Fruit fly (Drosophila melanogaster): Measurements from ENCODE around the gene CG3527.

Gene CG3527

DNA sequence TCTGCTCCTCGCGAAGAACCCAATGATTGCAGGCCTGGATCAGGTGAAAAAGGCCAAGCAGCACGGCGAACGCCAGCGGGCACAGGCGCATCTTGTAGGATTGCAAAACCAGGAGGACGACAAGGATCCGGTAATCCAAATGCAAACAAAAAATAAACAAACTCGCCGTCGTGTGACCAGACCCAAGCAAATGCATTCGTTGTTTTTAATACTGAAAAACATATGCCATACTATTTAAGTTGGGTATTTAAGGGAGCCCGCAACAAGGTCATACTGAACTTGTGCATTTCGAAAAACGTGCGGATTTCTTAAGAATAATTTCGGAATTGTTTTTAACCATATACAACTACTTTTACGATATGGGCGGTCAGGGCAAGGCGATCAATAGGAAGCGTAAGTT lies at the start of gene CG3527, which contains the start of gene CG11436:
Gene CG3527 (plus strand): TSS at position 257 of the 400 bp plus-strand sequence.
Gene CG11436 (minus strand): TSS at position 162 of the 400 bp plus-strand sequence.
- TF ChIP-seq Mnt (GFP tag; optimal IDR thresholded peaks at IDR 0.05) (peak; percentile 35), cic (GFP tag; optimal IDR thresholded peaks at IDR 0.05) (no peak), cnc (optimal IDR thresholded peaks at IDR 0.05) (no peak), bab1 (GFP tag; optimal IDR thresholded peaks at IDR 0.05) (peak; percentile 1), kay (GFP tag; ENCODE audit: borderline replicate concordance) (no peak)

DNA sequence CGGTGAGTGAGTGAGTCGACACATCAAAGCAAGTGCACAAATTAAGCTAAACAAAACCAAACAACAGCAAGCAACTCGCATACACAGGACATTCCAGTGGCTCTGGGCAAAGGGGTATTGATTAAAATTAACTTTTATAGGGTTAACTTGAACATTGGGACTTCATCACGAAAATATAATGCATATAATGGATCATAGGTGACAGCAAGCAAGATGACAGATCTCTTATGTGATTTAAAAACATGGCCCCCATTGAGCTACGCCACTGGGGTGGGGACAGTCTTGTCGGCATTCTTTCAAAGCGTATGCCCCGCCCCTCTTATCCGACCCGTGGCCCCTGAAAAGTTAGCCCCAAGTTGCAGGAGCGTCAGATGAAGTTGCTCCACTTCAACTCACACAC lies 48.2 kb upstream of the CG3527 start:
- no peak for TF ChIP-seq Clk (GFP tag; optimal IDR thresholded peaks at IDR 0.05)
- no peak for TF ChIP-seq kay (GFP tag; ENCODE audit: borderline replicate concordance)
- TF ChIP-seq CG5204 (GFP tag; optimal IDR thresholded peaks at IDR 0.05) = no peak
- no peak for TF ChIP-seq cic (GFP tag; optimal IDR thresholded peaks at IDR 0.05)

DNA sequence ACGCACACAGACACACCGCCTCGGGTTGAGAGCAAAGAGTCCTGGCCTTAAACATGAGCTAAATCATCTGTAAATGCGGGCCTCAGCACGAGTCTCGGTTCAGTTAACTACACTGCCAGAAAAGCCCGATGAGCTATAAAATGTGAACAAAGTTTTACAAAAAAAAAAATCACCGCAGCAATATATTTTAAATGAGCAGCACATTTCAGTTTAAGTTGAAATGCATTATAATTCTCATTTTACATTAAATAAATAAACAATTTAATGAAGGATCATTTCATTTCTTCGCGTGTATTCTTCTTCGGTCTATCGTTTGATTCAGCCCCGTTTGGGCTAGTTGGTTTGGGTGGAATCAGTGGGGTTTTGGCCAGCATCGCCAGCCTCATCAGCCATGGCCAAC lies 46.5 kb upstream of the CG3527 start:
- no peak for TF ChIP-seq CG33017 (tag; optimal IDR thresholded peaks at IDR 0.05)
- no peak for TF ChIP-seq Clk (GFP tag; optimal IDR thresholded peaks at IDR 0.05)
- TF ChIP-seq kay (GFP tag; ENCODE audit: borderline replicate concordance) = no peak
- no peak for TF ChIP-seq CG11617 (GFP tag; optimal IDR thresholded peaks at IDR 0.05)
- TF ChIP-seq pad (GFP tag; optimal IDR thresholded peaks at IDR 0.05) = no peak
- TF ChIP-seq CG7045 (GFP tag; optimal IDR thresholded peaks at IDR 0.05) = no peak
- no peak for TF ChIP-seq tj (GFP tag; optimal IDR thresholded peaks at IDR 0.05)
- no peak for TF ChIP-seq cic (GFP tag; optimal IDR thresholded peaks at IDR 0.05)
- TF ChIP-seq CG14711 (tag; optimal IDR thresholded peaks at IDR 0.05) = no peak
- no peak for TF ChIP-seq CG5204 (GFP tag; optimal IDR thresholded peaks at IDR 0.05)
- no peak for TF ChIP-seq CG7101 (tag; optimal IDR thresholded peaks at IDR 0.05)
- TF ChIP-seq Crg-1 (GFP tag; optimal IDR thresholded peaks at IDR 0.05) = no peak
- no peak for TF ChIP-seq CG12768 (GFP tag; optimal IDR thresholded peaks at IDR 0.05)

DNA sequence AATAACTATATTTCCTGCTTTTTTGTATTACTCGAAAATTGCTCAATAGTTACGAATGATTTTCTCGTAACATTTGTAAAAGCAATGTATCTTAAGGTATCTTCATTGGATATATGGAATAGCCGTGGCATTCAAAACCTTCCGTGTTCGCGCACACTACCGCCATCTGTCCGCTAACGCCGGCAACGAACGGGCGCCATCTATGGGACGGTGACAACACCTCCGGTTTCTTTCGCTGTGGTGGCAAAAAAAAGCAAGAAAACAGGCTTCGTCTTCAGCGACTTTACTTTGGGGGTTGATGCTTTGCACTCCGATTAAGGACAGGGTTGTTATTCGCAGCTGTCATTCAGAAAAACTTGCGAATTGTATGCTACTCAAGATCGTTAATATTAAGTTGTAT lies 44.7 kb upstream of the CG3527 start:
- TF ChIP-seq Mnt (GFP tag; optimal IDR thresholded peaks at IDR 0.05) (no peak), bab1 (GFP tag; optimal IDR thresholded peaks at IDR 0.05) (peak; percentile 15)

DNA sequence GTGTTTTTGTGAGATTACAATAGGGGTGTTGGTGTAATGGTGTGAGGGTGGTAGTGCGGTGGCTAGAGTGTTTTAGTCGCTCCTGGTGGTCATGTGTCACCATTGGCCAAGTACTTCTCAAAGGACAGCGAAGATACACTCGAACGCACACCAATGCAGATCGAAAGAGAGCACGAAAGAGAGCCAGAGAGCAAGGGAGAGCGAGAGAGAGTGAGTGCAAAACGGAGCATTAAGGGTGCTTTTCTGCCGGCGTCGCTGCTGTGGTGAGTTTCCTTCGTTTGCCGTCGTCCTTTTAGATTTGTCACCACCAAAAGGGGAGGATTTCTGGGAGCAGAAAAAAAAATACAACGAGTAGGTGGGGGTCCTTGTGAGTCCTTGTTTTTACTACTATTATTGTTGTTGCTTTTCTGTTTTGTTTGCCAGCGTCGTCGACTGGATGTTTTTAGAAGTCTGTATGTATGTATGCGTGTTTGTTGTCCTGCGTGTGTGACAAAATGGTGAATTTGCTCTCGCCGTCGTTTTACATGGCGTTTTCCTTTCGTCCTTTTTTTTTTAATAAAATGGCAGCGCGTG lies 43.6 kb upstream of the CG3527 start:
- TF ChIP-seq Mnt (GFP tag; optimal IDR thresholded peaks at IDR 0.05) (no peak), CG33017 (tag; optimal IDR thresholded peaks at IDR 0.05) (no peak), kay (GFP tag; ENCODE audit: borderline replicate concordance) (no peak), cnc (optimal IDR thresholded peaks at IDR 0.05) (no peak), cic (GFP tag; optimal IDR thresholded peaks at IDR 0.05) (no peak), bab1 (GFP tag; optimal IDR thresholded peaks at IDR 0.05) (no peak), CG14711 (tag; optimal IDR thresholded peaks at IDR 0.05) (no peak), CG7101 (tag; optimal IDR thresholded peaks at IDR 0.05) (no peak), pad (GFP tag; optimal IDR thresholded peaks at IDR 0.05) (no peak), ovo (GFP tag; optimal IDR thresholded peaks at IDR 0.05) (no peak), CG5204 (GFP tag; optimal IDR thresholded peaks at IDR 0.05) (no peak), CG1620 (GFP tag; optimal IDR thresholded peaks at IDR 0.05) (no peak), tj (GFP tag; optimal IDR thresholded peaks at IDR 0.05) (no peak), CG11617 (GFP tag; optimal IDR thresholded peaks at IDR 0.05) (no peak), CG12768 (GFP tag; optimal IDR thresholded peaks at IDR 0.05) (no peak), Clk (GFP tag; optimal IDR thresholded peaks at IDR 0.05) (no peak), Hr96 (GFP tag; optimal IDR thresholded peaks at IDR 0.05) (no peak), Crg-1 (GFP tag; optimal IDR thresholded peaks at IDR 0.05) (no peak)

DNA sequence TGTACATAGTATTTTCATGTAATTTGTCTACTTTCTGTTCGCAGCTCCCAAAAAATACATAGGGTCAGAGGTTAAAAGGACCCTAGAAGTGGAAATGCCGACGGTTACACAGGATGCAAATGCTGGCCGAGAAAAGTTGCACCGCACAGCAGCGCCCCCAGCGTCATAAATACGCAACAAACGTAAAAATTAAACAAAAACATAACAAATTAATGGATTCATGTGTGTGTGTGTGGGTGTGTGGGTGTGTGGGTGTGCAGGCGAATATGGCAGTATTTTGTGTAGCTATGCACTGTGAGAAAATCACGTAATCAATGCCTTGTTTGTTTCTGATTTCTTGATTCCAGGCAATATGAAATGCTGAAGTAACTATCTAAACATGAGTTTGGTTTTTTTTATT lies 40.2 kb upstream of the CG3527 start:
- TF ChIP-seq CG14711 (tag; optimal IDR thresholded peaks at IDR 0.05) (no peak), CG11617 (GFP tag; optimal IDR thresholded peaks at IDR 0.05) (no peak), cic (GFP tag; optimal IDR thresholded peaks at IDR 0.05) (no peak), cnc (optimal IDR thresholded peaks at IDR 0.05) (no peak), pad (GFP tag; optimal IDR thresholded peaks at IDR 0.05) (no peak), Hr96 (GFP tag; optimal IDR thresholded peaks at IDR 0.05) (no peak), Crg-1 (GFP tag; optimal IDR thresholded peaks at IDR 0.05) (no peak), CG12768 (GFP tag; optimal IDR thresholded peaks at IDR 0.05) (no peak)

DNA sequence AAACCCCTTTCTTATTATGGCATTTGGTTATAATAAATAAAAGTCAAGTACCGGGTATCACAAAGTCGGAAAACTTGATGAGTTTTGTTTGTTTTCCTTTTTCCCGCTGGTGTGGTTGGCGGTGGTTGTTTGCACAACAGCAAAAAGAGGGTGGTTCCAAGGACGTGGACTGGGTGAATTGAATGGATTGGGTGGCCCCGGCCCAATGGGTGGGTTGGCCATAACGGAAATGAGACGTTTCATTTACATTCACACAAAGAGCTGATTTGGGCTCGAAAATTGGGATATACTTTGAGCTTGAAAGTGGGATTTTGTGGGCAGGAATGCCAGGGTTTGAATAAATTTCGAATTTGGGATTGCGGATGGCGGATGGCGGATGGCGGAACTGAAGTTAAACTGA lies 30.9 kb upstream of the CG3527 start:
- no peak for TF ChIP-seq CG7101 (tag; optimal IDR thresholded peaks at IDR 0.05)
- TF ChIP-seq pad (GFP tag; optimal IDR thresholded peaks at IDR 0.05) = no peak
- TF ChIP-seq ovo (GFP tag; optimal IDR thresholded peaks at IDR 0.05) = no peak
- TF ChIP-seq CG7045 (GFP tag; optimal IDR thresholded peaks at IDR 0.05) = no peak
- TF ChIP-seq cic (GFP tag; optimal IDR thresholded peaks at IDR 0.05) = no peak
- no peak for TF ChIP-seq CG5204 (GFP tag; optimal IDR thresholded peaks at IDR 0.05)
- no peak for TF ChIP-seq Crg-1 (GFP tag; optimal IDR thresholded peaks at IDR 0.05)
- no peak for TF ChIP-seq Hr96 (GFP tag; optimal IDR thresholded peaks at IDR 0.05)
- TF ChIP-seq bab1 (GFP tag; optimal IDR thresholded peaks at IDR 0.05) = no peak
- no peak for TF ChIP-seq CG11617 (GFP tag; optimal IDR thresholded peaks at IDR 0.05)
- no peak for TF ChIP-seq cnc (optimal IDR thresholded peaks at IDR 0.05)
- TF ChIP-seq CG12768 (GFP tag; optimal IDR thresholded peaks at IDR 0.05) = no peak
- TF ChIP-seq Clk (GFP tag; optimal IDR thresholded peaks at IDR 0.05) = no peak
- TF ChIP-seq toe (GFP tag; optimal IDR thresholded peaks at IDR 0.05) = no peak
- no peak for TF ChIP-seq CG1620 (GFP tag; optimal IDR thresholded peaks at IDR 0.05)
- TF ChIP-seq Mnt (GFP tag; optimal IDR thresholded peaks at IDR 0.05) = no peak
- TF ChIP-seq CG33017 (tag; optimal IDR thresholded peaks at IDR 0.05) = no peak
- TF ChIP-seq tj (GFP tag; optimal IDR thresholded peaks at IDR 0.05) = no peak
